Fruit fly (Drosophila melanogaster) Kc167 (cell line): Measurements from ENCODE around the gene CG11970.

Experiments used
- Myc ChIP-seq: fragments of >200 bp; optimal IDR thresholded peaks from 2 replicates; lab custom pipeline; 2017; ENCODE audit warnings: missing external identifiers
- Sin3A ChIP-seq: fragments of >200 bp; optimal IDR thresholded peaks from 2 replicates; lab custom pipeline; 2018; ENCODE audit warnings: missing external identifiers
- h ChIP-seq: fragments of >200 bp; optimal IDR thresholded peaks from 3 replicates; lab custom pipeline; 2018; ENCODE audit warnings: missing external identifiers
- insv ChIP-seq: fragments of >200 bp; optimal IDR thresholded peaks from 3 replicates; lab custom pipeline; 2018; ENCODE audit warnings: missing external identifiers
- ttk ChIP-seq: sonication (Bioruptor generic); optimal IDR thresholded peaks from 2 replicates; lab custom pipeline; 2017; ENCODE audit warnings: missing external identifiers

DNA sequence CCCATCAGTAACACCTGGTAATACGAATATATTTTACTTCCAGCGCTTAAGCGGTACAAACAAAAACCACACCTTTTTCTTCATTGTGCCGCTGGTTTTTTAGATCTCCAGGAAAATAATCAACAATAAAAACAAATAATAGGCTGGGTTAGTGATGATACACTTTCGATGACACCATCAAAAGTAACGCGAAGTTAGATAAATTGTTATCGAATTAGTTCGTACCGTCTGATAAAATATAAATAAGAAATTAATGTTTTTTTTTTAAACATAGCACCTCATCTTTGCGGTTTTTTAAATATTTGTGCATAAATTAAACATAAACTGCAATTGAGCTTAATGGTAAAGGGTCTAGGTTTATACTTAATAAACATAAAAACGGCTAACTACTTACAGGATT is 377 bp upstream of the CG11970 start, which contains the start of gene RagA-B:
- TF ChIP-seq Sin3A = no peak
- TF ChIP-seq h (lab: Kevin White, UChicago) = no peak
- no peak for TF ChIP-seq Myc
- no peak for TF ChIP-seq ttk
- TF ChIP-seq insv (lab: Kevin White, UChicago) = no peak
